Fruit fly (Drosophila melanogaster): ENCODE results near the gene CG14367.

Gene CG14367

DNA sequence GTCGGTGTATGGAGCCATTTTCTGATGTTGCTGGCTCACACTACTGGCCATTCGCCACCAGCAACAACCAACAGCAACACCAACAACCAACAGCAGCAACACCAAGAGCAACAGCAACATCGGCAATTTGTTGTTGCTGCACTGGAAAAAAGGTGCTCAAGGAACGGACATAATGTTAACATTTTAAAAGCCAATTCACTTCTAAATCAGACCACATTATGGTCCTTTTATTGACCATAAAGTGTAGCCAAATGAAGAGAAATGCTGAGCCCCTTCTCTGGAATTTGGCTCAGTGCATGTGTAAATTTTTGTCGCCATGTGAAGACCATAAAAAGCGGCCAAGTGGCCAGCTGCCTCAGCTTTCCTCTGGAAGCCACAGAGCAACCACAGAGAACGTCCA, 23.0 kb downstream of the CG14367 start:
- TF ChIP-seq rn (GFP tag; IDR thresholded peaks at IDR 0.05) (peak; percentile 89), CG34367 (tag; optimal IDR thresholded peaks at IDR 0.05) (peak; percentile 68), CG10348 (GFP tag; IDR thresholded peaks at IDR 0.05) (peak; percentile 79), CG8301 (tag; optimal IDR thresholded peaks at IDR 0.05) (peak; percentile 88), Pif1B (GFP tag; optimal IDR thresholded peaks at IDR 0.05) (peak; percentile 94), Pif1A (GFP tag; optimal IDR thresholded peaks at IDR 0.05) (peak; percentile 97), Snoo (tag; optimal IDR thresholded peaks at IDR 0.05) (peak; percentile 22), D1 (tag; optimal IDR thresholded peaks at IDR 0.05) (no peak), fd96Ca (GFP tag; IDR thresholded peaks at IDR 0.05) (peak; percentile 96), CG17806 (tag; optimal IDR thresholded peaks at IDR 0.05) (peak; percentile 77), Ets98B (GFP tag; IDR thresholded peaks at IDR 0.05) (peak; percentile 96), CG13204 (GFP tag; optimal IDR thresholded peaks at IDR 0.05) (peak; percentile 52), CG15710 (tag; optimal IDR thresholded peaks at IDR 0.05) (peak; percentile 75), CG8159 (tag; optimal IDR thresholded peaks at IDR 0.05) (peak; percentile 68), EcR (GFP tag; optimal IDR thresholded peaks at IDR 0.05) (no peak), CG12605 (GFP tag; IDR thresholded peaks at IDR 0.05) (peak; percentile 82), CG14655 (GFP tag; optimal IDR thresholded peaks at IDR 0.05) (peak; percentile 89), CG9948 (tag; optimal IDR thresholded peaks at IDR 0.05) (peak; percentile 66), gl (tag; optimal IDR thresholded peaks at IDR 0.05) (peak; percentile 45), CG4496 (GFP tag; IDR thresholded peaks at IDR 0.05) (peak; percentile 96), CG32121 (GFP tag; IDR thresholded peaks at IDR 0.05) (peak; percentile 95)

DNA sequence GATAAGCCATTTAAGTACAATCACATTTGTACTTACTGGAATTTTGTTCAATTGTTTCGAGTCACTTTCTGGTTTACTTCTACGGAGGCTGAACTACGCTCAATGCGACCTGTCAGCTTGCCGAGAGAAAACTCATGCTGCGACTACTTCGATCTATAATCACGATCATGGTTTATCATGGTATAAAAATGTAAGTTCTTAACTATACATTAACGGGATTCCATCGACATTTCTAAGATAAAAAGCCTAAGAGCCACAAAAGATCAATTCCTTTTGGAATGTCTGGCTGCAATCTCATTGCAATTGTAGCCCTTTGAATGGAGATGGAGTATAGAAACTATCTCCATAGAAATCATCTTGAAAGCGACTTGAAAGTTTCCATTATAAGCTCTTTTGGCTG, 24.2 kb downstream of the CG14367 start, which contains the start of gene Ubc87F:
Ubc87F (minus strand) TSS at position 101 of the 400 bp plus-strand sequence.
- no peak for TF ChIP-seq CG9948 (tag; optimal IDR thresholded peaks at IDR 0.05)
- TF ChIP-seq CG14655 (GFP tag; optimal IDR thresholded peaks at IDR 0.05): no peak
- no peak for TF ChIP-seq CG34367 (tag; optimal IDR thresholded peaks at IDR 0.05)
- no peak for TF ChIP-seq D1 (tag; optimal IDR thresholded peaks at IDR 0.05)
- TF ChIP-seq CG4496 (GFP tag; IDR thresholded peaks at IDR 0.05): no peak
- no peak for TF ChIP-seq CG15710 (tag; optimal IDR thresholded peaks at IDR 0.05)
- no peak for TF ChIP-seq CG8159 (tag; optimal IDR thresholded peaks at IDR 0.05)
- no peak for TF ChIP-seq CG8301 (tag; optimal IDR thresholded peaks at IDR 0.05)
- no peak for TF ChIP-seq EcR (GFP tag; optimal IDR thresholded peaks at IDR 0.05)
- TF ChIP-seq Pif1B (GFP tag; optimal IDR thresholded peaks at IDR 0.05): no peak
- no peak for TF ChIP-seq Ets98B (GFP tag; IDR thresholded peaks at IDR 0.05)
- no peak for TF ChIP-seq CG12605 (GFP tag; IDR thresholded peaks at IDR 0.05)

DNA sequence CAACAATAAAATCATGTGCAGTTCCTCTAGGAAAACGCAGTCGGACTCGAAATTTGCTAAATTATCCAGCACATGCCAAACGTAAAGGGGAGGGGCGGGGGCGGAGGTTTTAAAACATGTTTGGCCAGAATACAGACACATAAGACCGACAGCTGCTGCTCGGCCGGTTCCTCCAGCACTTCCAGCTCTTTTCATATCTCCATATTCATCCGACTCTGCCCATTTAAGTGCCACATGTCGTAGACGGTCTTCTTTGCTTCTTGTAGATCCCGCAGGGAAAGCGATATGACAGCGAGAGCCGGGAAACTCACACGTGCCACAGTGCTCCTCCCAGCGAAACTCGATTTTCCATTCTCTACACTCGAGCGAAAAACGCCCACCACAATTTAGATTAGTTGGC, 25.2 kb downstream of the CG14367 start:
- TF ChIP-seq CG8301 (tag; optimal IDR thresholded peaks at IDR 0.05) (no peak), CG34367 (tag; optimal IDR thresholded peaks at IDR 0.05) (no peak), CG14655 (GFP tag; optimal IDR thresholded peaks at IDR 0.05) (no peak), rn (GFP tag; IDR thresholded peaks at IDR 0.05) (no peak), EcR (GFP tag; optimal IDR thresholded peaks at IDR 0.05) (no peak), CG32121 (GFP tag; IDR thresholded peaks at IDR 0.05) (no peak), fd96Ca (GFP tag; IDR thresholded peaks at IDR 0.05) (no peak), CG17806 (tag; optimal IDR thresholded peaks at IDR 0.05) (no peak), CG8159 (tag; optimal IDR thresholded peaks at IDR 0.05) (no peak), Snoo (tag; optimal IDR thresholded peaks at IDR 0.05) (no peak), CG4496 (GFP tag; IDR thresholded peaks at IDR 0.05) (no peak), CG12605 (GFP tag; IDR thresholded peaks at IDR 0.05) (no peak), Pif1A (GFP tag; optimal IDR thresholded peaks at IDR 0.05) (no peak), Ets98B (GFP tag; IDR thresholded peaks at IDR 0.05) (no peak), CG15710 (tag; optimal IDR thresholded peaks at IDR 0.05) (no peak), CG10348 (GFP tag; IDR thresholded peaks at IDR 0.05) (no peak), CG13204 (GFP tag; optimal IDR thresholded peaks at IDR 0.05) (no peak), gl (tag; optimal IDR thresholded peaks at IDR 0.05) (no peak)

DNA sequence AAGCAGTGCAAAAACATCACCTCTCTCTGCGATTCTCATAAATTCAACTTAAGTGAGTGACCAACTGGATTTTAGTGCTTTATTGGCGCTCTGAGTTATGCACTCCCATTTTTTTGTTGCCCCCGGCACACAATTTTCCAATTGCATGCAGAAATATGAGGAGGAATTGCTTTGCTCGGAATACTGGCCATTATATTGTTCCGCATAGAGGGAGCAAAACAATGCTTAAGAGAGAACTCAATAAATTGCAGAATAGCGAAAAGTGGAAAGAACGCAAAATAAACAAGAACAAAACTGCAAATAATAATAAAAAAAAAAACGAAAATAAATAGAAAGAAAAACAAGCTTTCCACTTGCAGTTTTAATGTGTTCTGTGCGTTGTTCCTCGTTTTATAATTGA, 26.9 kb downstream of the CG14367 start:
- TF ChIP-seq CG8301 (tag; optimal IDR thresholded peaks at IDR 0.05) (no peak), Pif1A (GFP tag; optimal IDR thresholded peaks at IDR 0.05) (no peak), CG12605 (GFP tag; IDR thresholded peaks at IDR 0.05) (no peak), CG32121 (GFP tag; IDR thresholded peaks at IDR 0.05) (0 out of 2 replicates have a peak, but pooled peaks have one; percentile 16), CG10348 (GFP tag; IDR thresholded peaks at IDR 0.05) (no peak)

DNA sequence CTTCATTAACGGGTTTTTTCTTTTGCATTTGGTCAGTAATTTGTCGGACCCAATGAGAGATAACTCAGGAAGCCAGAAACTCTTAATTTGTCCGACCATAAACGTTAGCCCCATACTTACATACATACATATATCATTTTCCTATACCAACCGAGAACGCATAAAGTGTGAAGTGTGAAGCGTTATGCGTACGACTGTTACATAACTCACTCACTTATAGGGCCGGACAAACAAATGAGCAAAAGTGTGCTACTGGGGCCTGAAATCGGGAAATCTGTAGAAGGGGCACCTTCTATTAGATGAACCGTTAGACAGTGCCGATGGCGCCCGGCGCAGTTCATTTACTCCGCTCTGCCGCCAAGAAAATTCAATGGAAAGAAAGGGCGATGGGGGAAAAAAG, 28.1 kb downstream of the CG14367 start:
- no peak for TF ChIP-seq Ets98B (GFP tag; IDR thresholded peaks at IDR 0.05)
- no peak for TF ChIP-seq Pif1A (GFP tag; optimal IDR thresholded peaks at IDR 0.05)
- no peak for TF ChIP-seq D1 (tag; optimal IDR thresholded peaks at IDR 0.05)
- no peak for TF ChIP-seq CG8159 (tag; optimal IDR thresholded peaks at IDR 0.05)

DNA sequence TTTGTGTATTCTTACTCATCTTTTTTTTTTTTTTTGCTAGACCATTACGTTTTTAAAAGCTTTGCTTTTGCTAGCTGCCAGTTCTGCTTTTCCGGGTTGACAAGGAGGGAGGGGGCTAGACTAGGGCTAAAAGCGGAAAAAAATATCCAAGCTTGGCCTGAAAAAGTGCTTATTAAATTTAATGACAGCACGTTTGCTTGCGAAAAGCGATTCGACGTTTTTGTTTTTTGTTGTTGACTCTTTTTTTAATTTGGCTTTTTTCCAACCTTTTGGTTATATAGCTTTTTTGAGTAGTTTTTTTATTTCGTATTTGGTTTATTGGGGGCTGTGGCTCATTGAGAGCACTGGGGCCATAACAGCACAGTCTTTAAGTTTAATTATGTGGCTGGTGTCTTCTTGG, 28.6 kb downstream of the CG14367 start:
- no peak for TF ChIP-seq CG15710 (tag; optimal IDR thresholded peaks at IDR 0.05)
- no peak for TF ChIP-seq CG34367 (tag; optimal IDR thresholded peaks at IDR 0.05)
- TF ChIP-seq CG9948 (tag; optimal IDR thresholded peaks at IDR 0.05): no peak
- no peak for TF ChIP-seq EcR (GFP tag; optimal IDR thresholded peaks at IDR 0.05)
- TF ChIP-seq CG17806 (tag; optimal IDR thresholded peaks at IDR 0.05): no peak
- TF ChIP-seq rn (GFP tag; IDR thresholded peaks at IDR 0.05): no peak
- TF ChIP-seq CG13204 (GFP tag; optimal IDR thresholded peaks at IDR 0.05): no peak
- no peak for TF ChIP-seq CG8159 (tag; optimal IDR thresholded peaks at IDR 0.05)
- TF ChIP-seq Snoo (tag; optimal IDR thresholded peaks at IDR 0.05): no peak
- no peak for TF ChIP-seq Pif1B (GFP tag; optimal IDR thresholded peaks at IDR 0.05)
- no peak for TF ChIP-seq gl (tag; optimal IDR thresholded peaks at IDR 0.05)
- TF ChIP-seq CG14655 (GFP tag; optimal IDR thresholded peaks at IDR 0.05): no peak

Measured in whole organism, pupa.